Fruit fly (Drosophila melanogaster): ENCODE results near the gene SkpE.

DNA sequence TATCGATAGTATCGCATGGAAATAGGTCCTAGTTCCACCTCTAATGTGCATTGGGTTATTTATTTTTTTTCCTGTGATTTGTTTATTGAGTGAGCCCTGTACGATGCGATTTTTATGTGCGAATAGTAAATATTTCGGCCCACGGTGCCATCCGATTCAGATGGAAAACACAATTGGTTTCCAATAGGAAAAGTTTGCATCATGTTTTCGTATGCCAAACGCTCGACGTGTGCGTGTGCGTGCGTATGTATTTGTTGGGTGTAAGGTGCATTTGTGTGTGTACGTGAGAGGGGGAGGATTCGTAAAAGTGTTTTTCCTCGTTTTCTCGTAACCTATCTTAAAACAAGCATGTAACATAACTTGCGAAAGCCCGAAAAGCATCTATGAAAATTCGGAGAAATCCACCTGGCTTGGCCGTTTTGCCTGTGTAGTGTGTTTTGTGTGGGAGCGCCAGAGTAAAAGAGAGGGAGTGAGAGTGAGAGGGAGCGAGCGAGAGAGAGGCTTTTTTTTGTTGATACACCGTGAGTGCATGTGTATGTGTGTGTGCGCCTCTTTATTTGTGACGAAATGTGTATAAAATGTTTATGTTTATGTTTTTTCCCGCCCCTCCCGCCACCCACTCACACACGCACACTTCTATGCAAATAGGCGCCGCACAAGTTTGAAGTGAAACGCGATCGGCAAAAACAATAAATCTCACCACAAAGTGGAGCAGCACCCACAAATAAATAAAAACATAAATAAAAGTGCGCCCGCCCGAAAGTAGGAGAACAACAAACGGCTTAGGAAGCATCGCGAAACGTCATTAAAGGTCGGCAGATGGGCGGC is 42.5 kb upstream of the SkpE start, which contains the start of gene Hers:
- TF ChIP-seq h (optimal IDR thresholded peaks at IDR 0.05) (no peak), psq (optimal IDR thresholded peaks at IDR 0.05) (no peak)

Data from Kc167 (cell line).